Fruit fly (Drosophila melanogaster) whole organism, prepupa: Measurements from ENCODE around the gene IntS9.

Experiments used
- CG15336 ChIP-seq: fragments of 200-800 bp; sonication (Bioruptor generic); IDR thresholded peaks from 2 replicates; pipeline ENCODE4 v1.3.6; 2022; ENCODE audit warnings: missing biosample characterization, missing genetic modification characterization
- CG1621 ChIP-seq: fragments of 200-800 bp; sonication (Bioruptor generic); optimal IDR thresholded peaks from 3 replicates; lab custom pipeline; 2018; ENCODE audit warnings: missing biosample characterization, mild to moderate bottlenecking, missing genetic modification characterization
- CG3032 ChIP-seq: fragments of 200-800 bp; optimal IDR thresholded peaks from 2 replicates; lab custom pipeline; 2019; ENCODE audit warnings: missing biosample characterization, mild to moderate bottlenecking, missing genetic modification characterization, moderate library complexity
- CG34406 ChIP-seq: fragments of 200-800 bp; sonication (Bioruptor generic); optimal IDR thresholded peaks from 3 replicates; lab custom pipeline; 2016; ENCODE audit warnings: missing biosample characterization, missing genetic modification characterization
- dsx ChIP-seq: fragments of 200-800 bp; optimal IDR thresholded peaks from 3 replicates; lab custom pipeline; 2019; ENCODE audit warnings: missing biosample characterization, mild to moderate bottlenecking, missing genetic modification characterization, moderate library complexity; ENCODE audit not compliant: poor library complexity, severe bottlenecking
- fkh ChIP-seq: fragments of 200-800 bp; sonication (Bioruptor generic); optimal IDR thresholded peaks from 3 replicates; lab custom pipeline; 2017; ENCODE audit warnings: missing biosample characterization, mild to moderate bottlenecking, missing genetic modification characterization, moderate library complexity

DNA sequence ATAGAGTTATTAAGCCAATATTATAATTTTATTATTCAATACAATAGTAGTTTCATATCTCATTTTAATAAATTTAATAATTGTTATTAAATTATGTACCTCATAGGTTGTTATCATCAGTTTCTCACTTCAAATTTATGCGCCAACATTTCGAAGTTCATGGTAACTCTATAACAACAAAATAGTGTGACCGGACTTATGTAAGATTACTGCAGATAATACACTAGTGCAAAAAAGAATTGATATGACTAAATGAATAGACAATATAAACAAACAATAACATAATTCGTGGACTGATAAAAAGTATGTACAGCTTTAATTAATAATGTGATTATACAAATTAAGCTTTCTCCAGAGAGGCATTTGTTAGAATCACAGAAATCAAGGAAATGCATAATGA, 16.4 kb upstream of the IntS9 start, which contains the start of gene Strump:
- TF ChIP-seq CG34406 (GFP tag; lab: Kevin White, UChicago) (no peak), CG1621 (no peak), dsx (no peak), CG3032 (tag; lab: Kevin White, UChicago) (no peak), fkh (GFP tag; lab: Kevin White, UChicago) (no peak), CG15336 (GFP tag; lab: Robert Waterston, UW) (no peak)
